Fruit fly (Drosophila melanogaster) Kc167 (cell line): ENCODE data around the gene Polr3F.

Source experiments
- Myc ChIP-seq: fragments of >200 bp; optimal IDR thresholded peaks from 2 replicates; lab custom pipeline; 2017; ENCODE audit warnings: missing external identifiers
- Sin3A ChIP-seq: fragments of >200 bp; optimal IDR thresholded peaks from 2 replicates; lab custom pipeline; 2018; ENCODE audit warnings: missing external identifiers
- h ChIP-seq: fragments of >200 bp; optimal IDR thresholded peaks from 3 replicates; lab custom pipeline; 2018; ENCODE audit warnings: missing external identifiers
- psq ChIP-seq: fragments of >200 bp; optimal IDR thresholded peaks from 2 replicates; lab custom pipeline; 2017; ENCODE audit warnings: missing external identifiers
- ttk ChIP-seq: sonication (Bioruptor generic); optimal IDR thresholded peaks from 2 replicates; lab custom pipeline; 2017; ENCODE audit warnings: missing external identifiers

DNA sequence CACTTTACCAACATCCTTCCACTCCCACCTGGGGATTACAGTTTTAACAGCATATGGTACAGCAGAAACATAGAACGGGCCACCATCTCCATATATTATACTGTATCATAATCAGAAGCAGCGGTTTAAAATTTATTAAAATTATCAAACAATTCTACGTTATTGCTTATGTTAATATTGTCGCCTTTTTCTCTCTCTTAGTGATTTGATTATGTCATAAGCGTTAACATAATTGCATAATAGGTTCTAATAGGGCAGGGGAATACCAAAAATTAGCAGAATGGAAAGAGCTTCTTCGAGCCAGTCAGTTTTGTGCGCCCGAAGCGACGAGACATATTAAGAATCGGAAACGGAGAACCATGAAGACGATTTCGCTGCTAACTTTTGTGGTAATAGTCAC, 35.5 kb downstream of the Polr3F start, which contains the start of gene CG13862:
- TF ChIP-seq ttk (lab: Kevin White, UChicago) (no peak), psq (lab: Kevin White, UChicago) (no peak), h (lab: Kevin White, UChicago) (no peak), Sin3A (lab: Kevin White, UChicago) (no peak), Myc (lab: Kevin White, UChicago) (no peak)
